Worm (Caenorhabditis elegans): ENCODE data around the gene ZK418.13.

Gene ZK418.13

DNA sequence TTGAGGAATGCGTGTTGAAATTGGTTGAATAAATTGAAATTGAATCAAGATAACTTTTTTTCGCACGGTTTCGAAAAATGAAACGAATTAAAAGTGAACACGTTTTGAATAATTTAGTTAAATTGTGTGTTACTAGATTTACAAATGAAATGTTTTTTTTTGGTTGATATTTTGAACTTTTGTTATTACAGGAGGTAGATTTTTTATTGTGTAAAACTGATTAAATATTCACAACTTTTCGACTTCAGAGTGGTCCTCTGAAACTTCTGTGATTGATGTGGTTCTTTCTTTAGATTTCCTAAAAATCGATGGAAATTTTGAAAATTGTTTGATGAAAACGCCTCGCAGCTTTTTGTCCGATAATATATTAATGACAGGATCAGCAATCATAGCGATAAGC lies at the start of gene ZK418.13:
TSS of gene ZK418.13 (minus strand) at position 101 of the 400 bp plus-strand sequence.
- TF ChIP-seq F55B11.4 (tag; optimal IDR thresholded peaks at IDR 0.05; ENCODE audit: borderline replicate concordance, insufficient read depth) (no peak), B0019.2 (GFP tag; conservative IDR thresholded peaks at IDR 0.05) (no peak), sdz-38 (tag; optimal IDR thresholded peaks at IDR 0.05) (no peak), unc-62 (GFP tag; optimal IDR thresholded peaks at IDR 0.05) (no peak), hrde-1 (tag; optimal IDR thresholded peaks at IDR 0.05; ENCODE audit: borderline replicate concordance) (no peak)

DNA sequence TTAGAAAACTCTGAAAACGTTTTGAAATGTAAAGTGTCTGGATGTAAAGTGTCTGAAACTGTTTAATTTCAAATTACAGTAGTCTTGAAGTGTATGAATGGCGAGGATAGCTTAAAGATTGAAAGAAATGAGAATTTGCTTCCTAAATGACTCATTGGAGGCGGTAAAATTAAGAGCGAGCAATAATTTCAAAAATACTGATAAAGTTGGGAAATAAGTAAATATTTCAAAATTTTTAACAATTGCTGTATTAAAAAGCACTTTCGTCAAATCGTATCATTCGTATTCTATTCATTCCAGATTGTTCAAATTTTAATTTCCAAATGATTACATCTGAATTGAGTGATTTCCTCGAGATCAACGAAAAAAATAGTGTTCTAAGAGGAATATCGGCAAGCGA lies 48.1 kb upstream of the ZK418.13 start, which contains the start of gene B0280.2:
TSS of gene B0280.2 (plus strand) at position 301 of the 400 bp plus-strand sequence.
- no peak for TF ChIP-seq atf-7 (tag; optimal IDR thresholded peaks at IDR 0.05)
- no peak for TF ChIP-seq F57C9.4 (tag; optimal IDR thresholded peaks at IDR 0.05)
- TF ChIP-seq nhr-80 (tag; optimal IDR thresholded peaks at IDR 0.05) = no peak
- TF ChIP-seq F39B2.1 (GFP tag; IDR thresholded peaks at IDR 0.05) = no peak
- TF ChIP-seq egrh-3 (GFP tag; IDR thresholded peaks at IDR 0.05) = no peak
- TF ChIP-seq ztf-26 (tag; optimal IDR thresholded peaks at IDR 0.05) = no peak
- no peak for TF ChIP-seq rpc-1 (optimal IDR thresholded peaks at IDR 0.05)
- no peak for TF ChIP-seq rpc-1 (tag; optimal IDR thresholded peaks at IDR 0.05)
- no peak for TF ChIP-seq ceh-27 (GFP tag; optimal IDR thresholded peaks at IDR 0.05)

ce11 chrIII:7122860-7123259 lies 46.6 kb upstream of the ZK418.13 start, which contains the start of the genes B0280.9 and rpia-1:
Gene B0280.9, minus strand, starts transcription at chrIII:7122895.
Gene rpia-1, plus strand, starts transcription at chrIII:7123128.
- TF ChIP-seq xnd-1 (tag; optimal IDR thresholded peaks at IDR 0.05) = no peak
- no peak for TF ChIP-seq hsf-1 (GFP tag; IDR thresholded peaks at IDR 0.05)
- TF ChIP-seq ceh-27 (GFP tag; optimal IDR thresholded peaks at IDR 0.05) = no peak
- peak; percentile 14 for TF ChIP-seq lsl-1 (GFP tag; optimal IDR thresholded peaks at IDR 0.05)
- no peak for TF ChIP-seq Y67H2A.10 (GFP tag; conservative IDR thresholded peaks at IDR 0.05)
- TF ChIP-seq gei-17 (GFP tag; optimal IDR thresholded peaks at IDR 0.05) = no peak
- peak; percentile 28; the same call in 1 of the 2 replicates for TF ChIP-seq hmg-1.2 (GFP tag; IDR thresholded peaks at IDR 0.05)
- no peak for TF ChIP-seq fkh-3 (tag; optimal IDR thresholded peaks at IDR 0.05)
- TF ChIP-seq nhr-90 (tag; optimal IDR thresholded peaks at IDR 0.05) = no peak
- no peak for TF ChIP-seq ama-1 (optimal IDR thresholded peaks at IDR 0.05)
- no peak for TF ChIP-seq ama-1 (GFP tag; optimal IDR thresholded peaks at IDR 0.05)
- peak; percentile 12 for TF ChIP-seq snpc-3.4 (tag; optimal IDR thresholded peaks at IDR 0.05)
- TF ChIP-seq snpc-4 (GFP tag; optimal IDR thresholded peaks at IDR 0.05) = no peak
- TF ChIP-seq snpc-4 (tag; optimal IDR thresholded peaks at IDR 0.05) = peak in 1 of 4 experiments; percentile 13
- TF ChIP-seq snpc-1.1 (tag; optimal IDR thresholded peaks at IDR 0.05; ENCODE audit: insufficient read depth) = peak; percentile 32
- TF ChIP-seq snpc-1.3 (tag; optimal IDR thresholded peaks at IDR 0.05; ENCODE audit: insufficient read depth) = peak; percentile 41
- TF ChIP-seq nfyb-1 (GFP tag; IDR thresholded peaks at IDR 0.05) = no peak
- no peak for TF ChIP-seq ceh-91 (GFP tag; IDR thresholded peaks at IDR 0.05)
- no peak for TF ChIP-seq cebp-1 (GFP tag; IDR thresholded peaks at IDR 0.05)
- TF ChIP-seq cebp-1 (tag; optimal IDR thresholded peaks at IDR 0.05) = peak; percentile 6
- no peak for TF ChIP-seq nfya-2 (GFP tag; IDR thresholded peaks at IDR 0.05)

ce11 chrIII:7120477-7120876 lies 44.2 kb upstream of the ZK418.13 start:
- TF ChIP-seq lin-40 (tag; optimal IDR thresholded peaks at IDR 0.05) = peak; percentile 29
- peak; percentile 15 for TF ChIP-seq chd-7 (tag; optimal IDR thresholded peaks at IDR 0.05)
- no peak for TF ChIP-seq F37B4.10 (GFP tag; IDR thresholded peaks at IDR 0.05)
- peak; percentile 5 for TF ChIP-seq atf-7 (tag; optimal IDR thresholded peaks at IDR 0.05)
- TF ChIP-seq him-1 (tag; optimal IDR thresholded peaks at IDR 0.05) = peak; percentile 51
- no peak for TF ChIP-seq lin-35 (GFP tag; optimal IDR thresholded peaks at IDR 0.05)
- TF ChIP-seq nhr-80 (tag; optimal IDR thresholded peaks at IDR 0.05) = peak; percentile 25
- peak in 1 of 2 experiments; percentile 35 for TF ChIP-seq let-607 (tag; optimal IDR thresholded peaks at IDR 0.05)
- 0 out of 2 replicates have a peak, but pooled peaks have one; percentile 13 for TF ChIP-seq Y53G8AR.9 (GFP tag; conservative IDR thresholded peaks at IDR 0.05)
- 0 out of 2 replicates have a peak, but pooled peaks have one; percentile 37 for TF ChIP-seq hsf-1 (GFP tag; IDR thresholded peaks at IDR 0.05)
- no peak for TF ChIP-seq ztf-26 (tag; optimal IDR thresholded peaks at IDR 0.05)
- peak; percentile 16 for TF ChIP-seq repo-1 (tag; optimal IDR thresholded peaks at IDR 0.05)
- TF ChIP-seq nhr-90 (tag; optimal IDR thresholded peaks at IDR 0.05) = no peak
- no peak for TF ChIP-seq unc-62 (GFP tag; optimal IDR thresholded peaks at IDR 0.05)

Measured in whole organism, young adult.